Fruit fly (Drosophila melanogaster) whole organism, larva: Measurements from ENCODE around the gene CG13699.

Experiments used
- noc ChIP-seq: fragments of 200-800 bp; sonication (Bioruptor generic); optimal IDR thresholded peaks from 3 replicates; lab custom pipeline; 2019; ENCODE audit warnings: missing biosample characterization, mild to moderate bottlenecking, missing genetic modification characterization, moderate library complexity

The CG13699 gene

dm6 chr3L:18187472-18188089 lies 25.3 kb upstream of the CG13699 start:
- no peak for TF ChIP-seq noc (tag; lab: Kevin White, UChicago)

DNA sequence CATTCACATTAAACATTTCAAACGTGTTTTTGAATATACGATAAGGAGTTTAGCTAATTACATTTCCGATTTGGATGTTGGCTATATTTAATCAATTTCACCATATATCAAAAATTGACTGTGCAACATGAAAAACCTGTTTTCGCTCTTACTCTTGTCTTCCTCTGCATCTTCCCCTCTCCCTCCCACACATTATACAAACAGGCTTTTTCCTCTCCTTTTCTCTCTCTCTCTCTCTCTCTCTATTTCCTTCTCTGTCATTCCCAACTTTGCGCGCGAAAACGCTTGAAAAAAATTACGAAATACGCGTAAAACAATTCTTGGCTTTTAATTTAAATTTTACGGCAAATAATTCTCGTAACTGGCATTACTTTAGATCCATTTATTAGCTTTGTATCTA lies 24.5 kb upstream of the CG13699 start:
- TF ChIP-seq noc (tag; lab: Kevin White, UChicago): no peak

DNA sequence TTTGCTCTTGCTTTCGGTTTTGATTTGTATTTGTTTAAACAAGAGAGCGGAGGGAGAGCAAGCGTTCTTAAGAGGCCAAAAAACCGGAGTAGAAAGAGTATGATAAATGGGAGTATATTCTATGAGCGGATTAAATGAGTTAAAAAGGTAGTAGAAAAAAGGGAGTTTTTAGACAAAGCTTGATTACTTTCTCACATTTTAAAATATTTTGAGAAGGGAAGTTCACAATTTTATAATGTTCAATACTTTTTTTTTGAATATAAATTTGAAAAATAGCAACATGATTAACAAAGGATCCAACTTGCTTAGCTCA lies 23.9 kb upstream of the CG13699 start:
- no peak for TF ChIP-seq noc (tag; lab: Kevin White, UChicago)

- TF ChIP-seq noc (tag; lab: Kevin White, UChicago): peak; percentile 54
Observed at dm6 chr3L:18185542-18186312, 23.4 kb upstream of the CG13699 start, which contains the start of gene hid. Gene hid (minus strand): TSS chr3L:18185641.

DNA sequence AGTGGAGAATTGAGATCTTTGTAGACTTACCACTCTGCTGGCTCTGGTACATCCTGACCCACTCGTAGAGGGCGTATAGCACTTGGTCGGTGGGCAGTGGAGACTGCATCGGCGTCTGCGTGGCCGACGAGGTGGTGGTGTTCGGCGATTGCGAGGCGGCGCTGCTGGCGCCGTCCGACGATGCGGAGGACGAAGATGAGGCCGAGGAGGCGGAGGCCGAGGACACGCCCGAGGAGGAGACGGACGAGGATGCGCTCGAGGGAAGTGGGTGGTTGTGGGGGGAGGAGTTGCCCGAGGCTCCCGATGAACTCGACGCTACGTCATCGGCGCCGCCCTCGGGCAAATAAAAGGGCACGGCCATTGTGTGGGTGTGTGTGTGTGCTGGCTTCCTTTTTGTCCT lies 22.4 kb upstream of the CG13699 start:
- no peak for TF ChIP-seq noc (tag; lab: Kevin White, UChicago)

- TF ChIP-seq noc (tag; lab: Kevin White, UChicago): no peak
Observed at dm6 chr3L:18183928-18184327, 21.6 kb upstream of the CG13699 start.

- no peak for TF ChIP-seq noc (tag; lab: Kevin White, UChicago)
Observed at dm6 chr3L:18181900-18182299, 19.6 kb upstream of the CG13699 start.

dm6 chr3L:18179564-18180201 lies 17.4 kb upstream of the CG13699 start:
- TF ChIP-seq noc (tag; lab: Kevin White, UChicago): no peak

dm6 chr3L:18174833-18175232 lies 12.5 kb upstream of the CG13699 start:
- TF ChIP-seq noc (tag; lab: Kevin White, UChicago): no peak

- TF ChIP-seq noc (tag; lab: Kevin White, UChicago): no peak
Observed at dm6 chr3L:18173668-18174067, 11.3 kb upstream of the CG13699 start.

dm6 chr3L:18172064-18172696 lies 9.9 kb upstream of the CG13699 start:
- no peak for TF ChIP-seq noc (tag; lab: Kevin White, UChicago)

- no peak for TF ChIP-seq noc (tag; lab: Kevin White, UChicago)
Observed at dm6 chr3L:18171093-18171492, 8.8 kb upstream of the CG13699 start.

DNA sequence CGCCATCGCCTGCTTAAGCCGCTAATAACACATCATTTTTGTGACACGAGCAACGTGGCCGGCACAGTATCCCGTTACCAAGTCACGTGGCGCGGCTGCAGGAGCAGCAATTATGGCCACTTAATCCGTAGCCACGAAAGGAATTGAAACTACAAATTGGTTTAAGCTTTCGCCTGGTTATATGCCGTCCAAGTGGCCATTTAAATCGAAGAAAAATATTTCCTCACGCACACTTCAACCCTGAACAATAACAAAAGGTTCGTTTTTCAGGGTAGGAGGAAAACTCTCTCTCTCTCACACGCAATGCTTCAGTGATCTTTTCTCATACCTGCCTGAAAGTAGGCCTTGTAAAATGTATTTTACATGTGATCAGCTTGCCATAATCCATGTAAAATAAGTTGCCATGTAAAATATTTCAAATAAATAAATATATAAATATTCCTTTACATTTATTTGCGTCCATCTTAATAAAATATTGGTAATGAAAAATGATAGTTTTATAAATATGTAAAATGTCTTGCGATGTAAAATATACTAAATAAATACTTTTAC lies 4.7 kb upstream of the CG13699 start:
- TF ChIP-seq noc (tag; lab: Kevin White, UChicago): no peak

- TF ChIP-seq noc (tag; lab: Kevin White, UChicago): no peak
Observed at dm6 chr3L:18164804-18165203, 2.5 kb upstream of the CG13699 start.

- no peak for TF ChIP-seq noc (tag; lab: Kevin White, UChicago)
Observed at dm6 chr3L:18163127-18163526, 805 bp upstream of the CG13699 start.

DNA sequence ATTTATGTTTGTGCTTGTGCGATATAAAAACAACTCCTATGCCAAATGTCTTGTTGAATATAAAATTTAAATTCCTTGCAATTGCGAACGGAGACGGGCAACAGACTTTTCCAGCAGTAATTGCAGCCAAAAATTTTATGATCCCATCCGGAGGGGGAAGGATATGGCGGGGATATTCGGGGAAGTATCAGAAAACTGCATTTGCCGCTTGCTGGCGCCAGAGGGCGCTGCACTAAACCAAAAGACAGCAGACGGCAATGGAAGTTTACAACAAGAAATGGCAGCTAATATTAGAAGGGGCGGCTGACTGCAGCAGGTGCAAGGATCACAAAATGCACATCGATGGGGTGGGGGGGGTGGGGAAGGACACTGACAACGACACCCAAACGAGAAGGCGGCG lies 1.1 kb downstream of the CG13699 start:
- no peak for TF ChIP-seq noc (tag; lab: Kevin White, UChicago)
